Fruit fly (Drosophila melanogaster) whole organism, pupa: Measurements from ENCODE around the gene Tango5.

Source experiments
- CG12605 ChIP-seq: fragments of 200-800 bp; sonication (Bioruptor generic); IDR thresholded peaks from 2 replicates; pipeline ENCODE4 v1.3.6; 2022; ENCODE audit warnings: missing biosample characterization, missing genetic modification characterization
- CG4496 ChIP-seq: fragments of 200-800 bp; sonication (Bioruptor generic); IDR thresholded peaks from 3 replicates; pipeline ENCODE4 v1.3.6; 2022; ENCODE audit warnings: missing biosample characterization, missing genetic modification characterization
- CG8159 ChIP-seq: fragments of 200-800 bp; sonication (Bioruptor generic); optimal IDR thresholded peaks from 3 replicates; lab custom pipeline; 2018; ENCODE audit warnings: missing biosample characterization, mild to moderate bottlenecking, missing genetic modification characterization, moderate library complexity
- D1 ChIP-seq: fragments of 200-800 bp; sonication (Bioruptor generic); optimal IDR thresholded peaks from 2 replicates; lab custom pipeline; 2018; ENCODE audit warnings: missing biosample characterization, mild to moderate bottlenecking, missing genetic modification characterization, moderate library complexity
- Snoo ChIP-seq: fragments of 200-800 bp; sonication (Bioruptor generic); optimal IDR thresholded peaks from 3 replicates; lab custom pipeline; 2017; ENCODE audit warnings: missing biosample characterization, mild to moderate bottlenecking, missing genetic modification characterization, inconsistent platforms
- fd96Ca ChIP-seq: fragments of 200-800 bp; sonication (Bioruptor generic); IDR thresholded peaks from 3 replicates; pipeline ENCODE4 v1.3.6; 2022; ENCODE audit warnings: missing biosample characterization, missing genetic modification characterization

DNA sequence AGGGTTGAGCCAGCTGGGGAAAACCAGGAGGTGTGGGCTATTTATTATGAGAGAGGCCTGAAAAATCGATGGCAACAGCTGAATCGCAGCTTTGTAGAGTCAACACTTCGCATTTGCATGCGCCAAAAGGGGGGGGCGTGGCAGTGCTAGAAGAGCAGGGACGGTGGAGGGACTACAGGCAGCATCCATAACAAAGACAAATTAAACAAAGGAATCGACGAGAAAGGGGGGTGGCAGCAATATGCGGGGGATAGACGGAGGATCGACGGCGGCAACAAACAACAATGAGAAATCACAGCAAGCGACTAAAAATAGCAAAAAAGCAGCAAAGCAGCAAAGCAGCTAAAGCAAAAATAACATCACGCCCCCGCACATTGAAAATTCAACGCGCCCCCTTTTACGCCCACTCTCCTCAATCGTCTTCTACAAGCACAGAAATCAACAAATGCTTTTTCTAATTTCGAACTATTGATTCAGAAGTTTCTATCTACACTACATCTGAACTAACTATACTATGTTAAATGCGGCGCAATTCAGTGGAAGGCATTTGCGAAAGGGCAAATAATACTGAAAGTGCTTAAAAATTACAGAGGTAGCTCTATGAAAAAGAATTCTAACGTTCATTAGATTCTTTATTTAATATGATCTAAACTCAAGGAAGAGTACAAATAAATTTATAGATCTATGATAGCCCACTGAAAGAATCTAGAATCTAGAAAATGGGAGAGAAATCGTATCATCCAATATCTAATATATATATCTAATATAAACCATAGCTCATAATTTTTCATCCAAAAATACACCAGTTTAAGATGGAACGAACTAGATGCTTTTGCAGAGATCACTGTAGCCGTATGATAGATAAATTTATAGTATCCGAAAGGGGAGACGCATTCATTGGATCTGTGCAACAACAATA, 29.2 kb downstream of the Tango5 start:
- TF ChIP-seq D1 (tag; lab: Kevin White, UChicago) (no peak), CG12605 (GFP tag; lab: Robert Waterston, UW) (no peak), fd96Ca (GFP tag; lab: Robert Waterston, UW) (0 out of 3 replicates have a peak, but pooled peaks have one; percentile 12), CG8159 (tag; lab: Kevin White, UChicago) (no peak), Snoo (tag; lab: Kevin White, UChicago) (no peak), CG4496 (no peak)
